Worm (Caenorhabditis elegans): ENCODE data around the gene mam-4.

mam-4 gene

ce11 chrV:11225981-11226380, 22.0 kb upstream of the mam-4 start, which contains the start of gene bgal-1 (continued):
- TF ChIP-seq nhr-47 (tag; optimal IDR thresholded peaks at IDR 0.05) (no peak), nhr-77 (tag; optimal IDR thresholded peaks at IDR 0.05) (no peak), nhr-28 (tag; optimal IDR thresholded peaks at IDR 0.05) (no peak), fkh-8 (tag; optimal IDR thresholded peaks at IDR 0.05) (no peak), fos-1 (tag; optimal IDR thresholded peaks at IDR 0.05) (no peak)

- TF ChIP-seq unc-130 (tag; optimal IDR thresholded peaks at IDR 0.05) (peak; percentile 87), Y116A8C.19 (tag; optimal IDR thresholded peaks at IDR 0.05; ENCODE audit: borderline replicate concordance) (no peak), tbx-2 (tag; optimal IDR thresholded peaks at IDR 0.05) (peak; percentile 86), lsy-2 (tag; optimal IDR thresholded peaks at IDR 0.05) (peak; percentile 84 to 85), sox-4 (tag; optimal IDR thresholded peaks at IDR 0.05) (peak; percentile 60), tlp-1 (tag; optimal IDR thresholded peaks at IDR 0.05) (no peak), zag-1 (tag; optimal IDR thresholded peaks at IDR 0.05) (no peak), ama-1 (optimal IDR thresholded peaks at IDR 0.05) (no peak), nhr-76 (tag; optimal IDR thresholded peaks at IDR 0.05) (no peak), pqm-1 (tag; optimal IDR thresholded peaks at IDR 0.05) (no peak), lin-15B (tag; optimal IDR thresholded peaks at IDR 0.05) (peak; percentile 53), lin-39 (tag; optimal IDR thresholded peaks at IDR 0.05) (peak; percentile 23), irx-1 (tag; optimal IDR thresholded peaks at IDR 0.05) (peak; percentile 65), ets-5 (GFP tag; IDR thresholded peaks at IDR 0.05) (no peak), xbp-1 (tag; optimal IDR thresholded peaks at IDR 0.05) (peak; percentile 75), nhr-11 (tag; optimal IDR thresholded peaks at IDR 0.05) (peak; percentile 12), grh-1 (GFP tag; IDR thresholded peaks at IDR 0.05) (peak; percentile 69), lin-35 (GFP tag; optimal IDR thresholded peaks at IDR 0.05) (peak; percentile 79 to 88), dsc-1 (tag; optimal IDR thresholded peaks at IDR 0.05) (peak; percentile 66), skn-1 (tag; optimal IDR thresholded peaks at IDR 0.05) (peak; percentile 70), nhr-71 (tag; optimal IDR thresholded peaks at IDR 0.05) (peak; percentile 91), efl-1 (optimal IDR thresholded peaks at IDR 0.05) (peak; percentile 81 to 89), efl-1 (GFP tag; optimal IDR thresholded peaks at IDR 0.05 in 1 of 2) (peak; percentile 68 to 97), ces-1 (GFP tag; optimal IDR thresholded peaks at IDR 0.05) (no peak), lin-13 (GFP tag; optimal IDR thresholded peaks at IDR 0.05) (peak; percentile 68), fkh-4 (tag; optimal IDR thresholded peaks at IDR 0.05; ENCODE audit: borderline replicate concordance) (no peak), fkh-10 (GFP tag; optimal IDR thresholded peaks at IDR 0.05) (peak; percentile 37), swsn-7 (tag; optimal IDR thresholded peaks at IDR 0.05) (peak; percentile 83), unc-86 (tag; optimal IDR thresholded peaks at IDR 0.05) (peak; percentile 80), sptf-1 (tag; optimal IDR thresholded peaks at IDR 0.05) (no peak), elt-2 (tag; optimal IDR thresholded peaks at IDR 0.05) (peak; percentile 56), snpc-4 (tag; optimal IDR thresholded peaks at IDR 0.05) (peak; percentile 72), dpl-1 (GFP tag; optimal IDR thresholded peaks at IDR 0.05) (peak; percentile 41 to 75 (median 69)), nhr-47 (tag; optimal IDR thresholded peaks at IDR 0.05) (peak; percentile 88), sup-37 (GFP tag; optimal IDR thresholded peaks at IDR 0.05) (no peak), nhr-28 (tag; optimal IDR thresholded peaks at IDR 0.05) (no peak), nhr-237 (tag; optimal IDR thresholded peaks at IDR 0.05) (peak; percentile 39), mab-9 (GFP tag; IDR thresholded peaks at IDR 0.05) (peak; percentile 34; the same call in 1 of the 2 replicates), pax-3 (tag; optimal IDR thresholded peaks at IDR 0.05) (peak; percentile 61), nhr-19 (GFP tag; conservative IDR thresholded peaks at IDR 0.05) (peak; percentile 83), aly-2 (tag; optimal IDR thresholded peaks at IDR 0.05) (peak; percentile 25), nhr-84 (tag; optimal IDR thresholded peaks at IDR 0.05) (no peak), snu-23 (GFP tag; optimal IDR thresholded peaks at IDR 0.05) (peak; percentile 91), efl-3 (GFP tag; optimal IDR thresholded peaks at IDR 0.05) (no peak), ceh-63 (GFP tag; optimal IDR thresholded peaks at IDR 0.05) (no peak), ceh-90 (tag; optimal IDR thresholded peaks at IDR 0.05) (no peak), pag-3 (tag; optimal IDR thresholded peaks at IDR 0.05; ENCODE audit: borderline replicate concordance, insufficient read depth) (no peak), aha-1 (tag; optimal IDR thresholded peaks at IDR 0.05) (no peak), fos-1 (tag; optimal IDR thresholded peaks at IDR 0.05) (peak; percentile 28)
Observed at ce11 chrV:11228653-11229173, 19.2 kb upstream of the mam-4 start, which contains the start of gene pqn-70. pqn-70 (minus strand) TSS chrV:11228703.

All from whole organism, L1 larva.